Worm (Caenorhabditis elegans) whole organism, L4 larva: ENCODE results near the gene T21B10.4.

Experiments used
- F37D6.2 ChIP-seq: sonication (generic microtip); optimal IDR thresholded peaks from 2 replicates; lab custom pipeline; 2016; ENCODE audit warnings: mild to moderate bottlenecking, missing genetic modification characterization, missing compliant biosample characterization
- F44E2.7 ChIP-seq: fragments of 200-800 bp; sonication (Bioruptor generic); IDR thresholded peaks from 2 replicates; pipeline ENCODE4 v2.1.2; 2022; ENCODE audit warnings: missing genetic modification characterization, missing compliant biosample characterization
- R02D3.7 ChIP-seq: fragments of 150-350 bp; sonication (generic microtip); optimal IDR thresholded peaks from 3 replicates; lab custom pipeline; 2014; ENCODE audit warnings: missing biosample characterization, missing genetic modification characterization
- T26A8.4 ChIP-seq: fragments of 200-800 bp; sonication (Bioruptor generic); IDR thresholded peaks from 2 replicates; pipeline ENCODE4 v1.3.6; 2022; ENCODE audit warnings: missing genetic modification characterization, missing compliant biosample characterization
- Y105C5A.15 ChIP-seq: fragments of 200-800 bp; sonication (Bioruptor generic); IDR thresholded peaks from 2 replicates; pipeline ENCODE4 v1.3.6; 2022; ENCODE audit warnings: missing genetic modification characterization, missing compliant biosample characterization
- aha-1 ChIP-seq: fragments of 150-350 bp; peaks from one replicate; lab custom pipeline; 2014; ENCODE audit warnings: missing biosample characterization, missing genetic modification characterization
- aly-2 ChIP-seq: sonication (generic microtip); optimal IDR thresholded peaks from 2 replicates; lab custom pipeline; 2018; ENCODE audit warnings: missing biosample characterization, missing genetic modification characterization
- ama-1 ChIP-seq: fragments of 150-350 bp; optimal IDR thresholded peaks from 2 replicates; lab custom pipeline; 2014; ENCODE audit warnings: inconsistent platforms, mixed read lengths
- attf-4 ChIP-seq: sonication (generic microtip); optimal IDR thresholded peaks from 3 replicates; lab custom pipeline; 2017; ENCODE audit warnings: missing biosample characterization, missing genetic modification characterization
- ceh-20 ChIP-seq: fragments of 200-800 bp; sonication (Bioruptor generic); IDR thresholded peaks from 2 replicates; pipeline ENCODE4 v1.3.6; 2022; ENCODE audit warnings: missing genetic modification reagents, missing genetic modification characterization, missing compliant biosample characterization
- cey-2 ChIP-seq: sonication (generic microtip); optimal IDR thresholded peaks from 3 replicates; lab custom pipeline; 2017; ENCODE audit warnings: missing genetic modification characterization, mild to moderate bottlenecking, missing compliant biosample characterization, antibody characterized with exemption, borderline replicate concordance; ENCODE audit not compliant: insufficient read depth
- ctbp-1 ChIP-seq: fragments of 200-800 bp; sonication (Bioruptor generic); IDR thresholded peaks from 2 replicates; pipeline ENCODE4 v1.3.6; 2022; ENCODE audit warnings: missing genetic modification reagents, missing genetic modification characterization, missing compliant biosample characterization
- dmd-9 ChIP-seq: fragments of 200-800 bp; sonication (Bioruptor generic); IDR thresholded peaks from 2 replicates; pipeline ENCODE4 v1.3.6; 2022; ENCODE audit warnings: missing genetic modification reagents, missing genetic modification characterization, missing compliant biosample characterization
- dpl-1 ChIP-seq: fragments of 150-350 bp; optimal IDR thresholded peaks from 2 replicates; lab custom pipeline; 2014; ENCODE audit warnings: missing biosample characterization, missing genetic modification reagents, missing genetic modification characterization
- duxl-1 ChIP-seq: sonication (generic microtip); optimal IDR thresholded peaks from 2 replicates; lab custom pipeline; 2016; ENCODE audit warnings: mild to moderate bottlenecking, missing genetic modification characterization, moderate library complexity, missing compliant biosample characterization; ENCODE audit not compliant: poor library complexity
- dve-1 ChIP-seq: sonication (generic microtip); optimal IDR thresholded peaks from 2 replicates; lab custom pipeline; 2017; ENCODE audit warnings: antibody characterized with exemption, mild to moderate bottlenecking, missing genetic modification characterization, missing compliant biosample characterization; ENCODE audit not compliant: insufficient read depth
- egl-27 ChIP-seq: sonication (generic microtip); optimal IDR thresholded peaks from 3 replicates; lab custom pipeline; 2017; ENCODE audit warnings: missing biosample characterization, missing genetic modification reagents, missing genetic modification characterization
- gei-8 ChIP-seq: fragments of 200-800 bp; sonication (Bioruptor generic); optimal IDR thresholded peaks from 2 replicates; lab custom pipeline; 2018; ENCODE audit warnings: mild to moderate bottlenecking, missing genetic modification characterization, missing compliant biosample characterization
- hif-1 ChIP-seq, 2 experiments: sonication (generic microtip); optimal IDR thresholded peaks; 2 replicates each; lab custom pipeline; 2016 to 2017; ENCODE audit warnings: missing compliant biosample characterization in 2 of 2, missing genetic modification characterization in 2 of 2, missing genetic modification reagents in 2 of 2, missing genotype in 2 of 2, mild to moderate bottlenecking in 1 of 2
- lin-1 ChIP-seq: fragments of 200-800 bp; sonication (Bioruptor generic); IDR thresholded peaks from 2 replicates; pipeline ENCODE4 v1.3.6; 2022; ENCODE audit warnings: missing genetic modification reagents, missing genetic modification characterization, missing compliant biosample characterization
- lin-15B ChIP-seq: fragments of 150-350 bp; sonication (generic microtip); optimal IDR thresholded peaks from 3 replicates; lab custom pipeline; 2014; ENCODE audit warnings: missing biosample characterization, missing genetic modification characterization
- lin-39 ChIP-seq: fragments of 150-350 bp; optimal IDR thresholded peaks from 2 replicates; lab custom pipeline; 2014; ENCODE audit warnings: missing biosample characterization, missing genetic modification reagents, missing genetic modification characterization
- madf-5 ChIP-seq, 2 experiments: fragments of 200-800 bp; sonication (Bioruptor generic); IDR thresholded peaks; 2 replicates each; pipeline ENCODE4 v1.3.6; 2022; ENCODE audit warnings: missing compliant biosample characterization in 2 of 2, missing genetic modification characterization in 2 of 2
- mdl-1 ChIP-seq, 2 experiments: fragments of 150-350 bp in 1 of 2; sonication (generic microtip) in 1 of 2; optimal IDR thresholded peaks; 2 replicates each; lab custom pipeline; 2014 to 2017; ENCODE audit warnings: missing biosample characterization in 2 of 2, missing genetic modification characterization in 2 of 2
- mxl-2 ChIP-seq: fragments of 200-800 bp; sonication (Bioruptor generic); conservative IDR thresholded peaks from 2 replicates; pipeline ENCODE4 v1.3.6; 2022; ENCODE audit warnings: missing genetic modification reagents, missing genetic modification characterization, missing compliant biosample characterization
- nhr-11 ChIP-seq: fragments of 150-350 bp; optimal IDR thresholded peaks from 2 replicates; lab custom pipeline; 2014; ENCODE audit warnings: missing biosample characterization, missing genetic modification characterization
- nhr-111 ChIP-seq: fragments of 200-800 bp; sonication (Bioruptor generic); optimal IDR thresholded peaks from 2 replicates; lab custom pipeline; 2018; ENCODE audit warnings: mild to moderate bottlenecking, missing genetic modification characterization, missing compliant biosample characterization
- nhr-237 ChIP-seq: sonication (generic microtip); optimal IDR thresholded peaks from 2 replicates; lab custom pipeline; 2017; ENCODE audit warnings: missing biosample characterization, missing genetic modification characterization
- nhr-25 ChIP-seq: sonication (generic microtip); optimal IDR thresholded peaks from 2 replicates; lab custom pipeline; 2017; ENCODE audit warnings: missing genetic modification characterization, mild to moderate bottlenecking, missing compliant biosample characterization, antibody characterized with exemption, moderate library complexity, borderline replicate concordance; ENCODE audit not compliant: insufficient read depth
- nhr-28 ChIP-seq: fragments of 150-350 bp; optimal IDR thresholded peaks from 2 replicates; lab custom pipeline; 2014; ENCODE audit warnings: missing biosample characterization, missing genetic modification characterization
- nhr-41 ChIP-seq: fragments of 200-800 bp; sonication (Bioruptor generic); IDR thresholded peaks from 2 replicates; pipeline ENCODE4 v1.3.6; 2022; ENCODE audit warnings: missing genetic modification reagents, missing genetic modification characterization, missing compliant biosample characterization
- nhr-42 ChIP-seq: fragments of 200-800 bp; sonication (Bioruptor generic); IDR thresholded peaks from 2 replicates; pipeline ENCODE4 v1.3.6; 2022; ENCODE audit warnings: missing genetic modification characterization, missing compliant biosample characterization
- nhr-48 ChIP-seq: sonication (generic microtip); optimal IDR thresholded peaks from 2 replicates; lab custom pipeline; 2016; ENCODE audit warnings: mild to moderate bottlenecking, missing genetic modification characterization, missing compliant biosample characterization
- nhr-76 ChIP-seq: fragments of 150-350 bp; optimal IDR thresholded peaks from 2 replicates; lab custom pipeline; 2014; ENCODE audit warnings: missing biosample characterization, missing genetic modification characterization
- php-3 ChIP-seq: fragments of 200-800 bp; sonication (Bioruptor generic); IDR thresholded peaks from 2 replicates; pipeline ENCODE4 v1.3.6; 2022; ENCODE audit warnings: missing genetic modification reagents, missing genetic modification characterization, missing compliant biosample characterization
- set-16 ChIP-seq: fragments of 200-800 bp; sonication (Bioruptor generic); IDR thresholded peaks from 2 replicates; pipeline ENCODE4 v1.3.6; 2022; ENCODE audit warnings: missing genetic modification reagents, missing genetic modification characterization, missing compliant biosample characterization
- snpc-1.2 ChIP-seq: fragments of 200-800 bp; sonication (Bioruptor generic); IDR thresholded peaks from 2 replicates; pipeline ENCODE4 v1.3.6; 2022; ENCODE audit warnings: missing genetic modification reagents, missing genetic modification characterization, missing compliant biosample characterization
- snpc-4 ChIP-seq: fragments of 150-350 bp; optimal IDR thresholded peaks from 2 replicates; lab custom pipeline; 2014; ENCODE audit warnings: missing biosample characterization, missing genetic modification characterization
- tra-1 ChIP-seq: fragments of 200-800 bp; sonication (Bioruptor generic); IDR thresholded peaks from 2 replicates; pipeline ENCODE4 v1.3.6; 2022; ENCODE audit warnings: missing genetic modification reagents, missing genetic modification characterization, missing compliant biosample characterization
- unc-130 ChIP-seq: sonication (generic microtip); optimal IDR thresholded peaks from 2 replicates; lab custom pipeline; 2016; ENCODE audit warnings: missing genetic modification reagents, missing genetic modification characterization, missing compliant biosample characterization
- unc-62 ChIP-seq, 3 experiments: fragments of 150-350 bp in 1 of 3; sonication (generic microtip); optimal IDR thresholded peaks in 2 of 3; peaks in 1 of 3; 1 replicate in 1 of 3; 2 replicates in 2 of 3; lab custom pipeline; 2014 to 2017; ENCODE audit warnings: missing biosample characterization in 3 of 3, missing genetic modification characterization in 3 of 3, missing genetic modification reagents in 3 of 3, missing genotype in 1 of 3
- zfp-2 ChIP-seq: sonication (generic microtip); optimal IDR thresholded peaks from 2 replicates; lab custom pipeline; 2016; ENCODE audit warnings: mild to moderate bottlenecking, missing genetic modification characterization, missing compliant biosample characterization
- zfp-3 ChIP-seq: fragments of 200-800 bp; sonication (Bioruptor generic); conservative IDR thresholded peaks from 2 replicates; pipeline ENCODE4 v1.3.6; 2022; ENCODE audit warnings: missing genetic modification reagents, missing genetic modification characterization, missing compliant biosample characterization
- zip-11 ChIP-seq: fragments of 200-800 bp; sonication (Bioruptor generic); IDR thresholded peaks from 2 replicates; pipeline ENCODE4 v1.3.6; 2022; ENCODE audit warnings: missing genetic modification characterization, missing compliant biosample characterization
- zip-2 ChIP-seq: fragments of 150-350 bp; optimal IDR thresholded peaks from 2 replicates; lab custom pipeline; 2014; ENCODE audit warnings: missing biosample characterization, missing genetic modification characterization

The T21B10.4 gene

DNA sequence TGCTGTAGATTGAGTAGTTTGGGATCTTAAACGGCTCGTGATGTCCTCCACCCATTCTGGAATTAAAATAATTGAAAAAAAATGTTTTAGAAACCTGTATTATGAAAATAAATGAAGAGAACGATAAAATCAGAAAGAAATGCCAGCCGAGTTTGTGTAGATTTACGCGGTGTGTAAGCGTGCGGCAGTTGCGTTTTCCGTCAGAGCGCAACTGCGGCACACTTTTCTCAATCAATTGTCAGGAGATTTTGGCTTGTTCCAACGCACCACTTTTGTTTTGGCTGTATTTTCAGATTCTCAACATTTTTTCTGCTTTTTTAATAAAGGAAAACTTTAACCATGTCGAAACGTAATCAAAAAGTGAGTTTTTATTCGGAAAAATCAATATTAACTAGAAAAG is 24.1 kb downstream of the T21B10.4 start, which contains the start of the genes ndub-3 and C18E9.2 (continued):
- TF ChIP-seq attf-4 (tag; lab: Kevin White, UChicago) (no peak), nhr-237 (tag; lab: Kevin White, UChicago) (no peak), unc-62 (GFP tag; optimal IDR thresholded peaks at IDR 0.05 in 1 of 2; lab: Kevin White, UChicago) (peak in 1 of 2 experiments; percentile 87), unc-62 (tag; optimal IDR thresholded peaks at IDR 0.05; lab: Kevin White, UChicago) (no peak)

- no peak for TF ChIP-seq attf-4 (tag; lab: Kevin White, UChicago)
- TF ChIP-seq zip-11 (GFP tag; lab: Robert Waterston, UW): no peak
- TF ChIP-seq dpl-1 (GFP tag; lab: Kevin White, UChicago): peak; percentile 96
- peak; percentile 40; the same call in 1 of the 2 replicates for TF ChIP-seq set-16
- no peak for TF ChIP-seq aha-1 (tag; lab: Kevin White, UChicago)
- TF ChIP-seq F44E2.7 (GFP tag; lab: Robert Waterston, UW): no peak
- TF ChIP-seq nhr-25 (tag; lab: Kevin White, UChicago): no peak
- TF ChIP-seq nhr-41: no peak
- no peak for TF ChIP-seq dmd-9 (GFP tag; lab: Robert Waterston, UW)
- no peak for TF ChIP-seq tra-1 (GFP tag; lab: Robert Waterston, UW)
- no peak for TF ChIP-seq snpc-4 (tag; lab: Kevin White, UChicago)
- no peak for TF ChIP-seq php-3 (GFP tag; lab: Robert Waterston, UW)
- no peak for TF ChIP-seq aly-2 (tag; lab: Kevin White, UChicago)
- no peak for TF ChIP-seq mxl-2 (GFP tag; lab: Robert Waterston, UW)
- peak in 1 of 2 experiments; percentile 60 for TF ChIP-seq hif-1 (tag; optimal IDR thresholded peaks at IDR 0.05; lab: Kevin White, UChicago)
- no peak for TF ChIP-seq nhr-111
- TF ChIP-seq cey-2 (tag; lab: Kevin White, UChicago): no peak
- no peak for TF ChIP-seq egl-27
- TF ChIP-seq nhr-76 (tag; lab: Kevin White, UChicago): no peak
- peak; percentile 61; the same call in 1 of the 2 replicates for TF ChIP-seq T26A8.4 (GFP tag; lab: Robert Waterston, UW)
- no peak for TF ChIP-seq R02D3.7
- no peak for TF ChIP-seq zfp-2 (tag; lab: Kevin White, UChicago)
- no peak for TF ChIP-seq zip-2 (tag; lab: Kevin White, UChicago)
- no peak for TF ChIP-seq lin-1 (GFP tag; lab: Robert Waterston, UW)
- peak; percentile 41 for TF ChIP-seq nhr-11 (tag; lab: Kevin White, UChicago)
- TF ChIP-seq unc-62 (GFP tag; optimal IDR thresholded peaks at IDR 0.05 in 1 of 2; lab: Kevin White, UChicago): peak in 1 of 2 experiments; percentile 68
- TF ChIP-seq unc-62 (tag; optimal IDR thresholded peaks at IDR 0.05; lab: Kevin White, UChicago): no peak
- no peak for TF ChIP-seq Y105C5A.15
- TF ChIP-seq dve-1 (tag; lab: Kevin White, UChicago): peak; percentile 60
- TF ChIP-seq ama-1 (lab: Kevin White, UChicago): no peak
- peak; percentile 65 for TF ChIP-seq F37D6.2 (tag; lab: Kevin White, UChicago)
- TF ChIP-seq duxl-1 (tag; lab: Kevin White, UChicago): no peak
- no peak for TF ChIP-seq madf-5 (GFP tag; IDR thresholded peaks at IDR 0.05; lab: Robert Waterston, UW)
- TF ChIP-seq nhr-48 (tag; lab: Kevin White, UChicago): peak; percentile 14
- TF ChIP-seq lin-39 (tag; lab: Kevin White, UChicago): no peak
- peak in 1 of 2 experiments; percentile 57 for TF ChIP-seq mdl-1 (tag; optimal IDR thresholded peaks at IDR 0.05; lab: Kevin White, UChicago)
- TF ChIP-seq gei-8 (GFP tag; lab: Kevin White, UChicago): no peak
- no peak for TF ChIP-seq snpc-1.2 (GFP tag; lab: Robert Waterston, UW)
- peak; percentile 52; the same call in 1 of the 2 replicates for TF ChIP-seq ctbp-1 (GFP tag; lab: Robert Waterston, UW)
- TF ChIP-seq lin-15B (tag; lab: Kevin White, UChicago): no peak
- TF ChIP-seq nhr-42 (GFP tag; lab: Robert Waterston, UW): peak; percentile 52; the same call in 1 of the 2 replicates
- peak; percentile 48; the same call in 1 of the 2 replicates for TF ChIP-seq ceh-20 (GFP tag; lab: Robert Waterston, UW)
- TF ChIP-seq zfp-3 (GFP tag; lab: Robert Waterston, UW): no peak
- TF ChIP-seq unc-130 (GFP tag; lab: Kevin White, UChicago): peak; percentile 55
- TF ChIP-seq nhr-28 (tag; lab: Kevin White, UChicago): peak; percentile 20
Observed at ce11 chrII:8969251-8970183, 28.8 kb downstream of the T21B10.4 start, which contains the start of the genes szy-20 and C18E9.5. szy-20 (minus strand) TSS chrII:8969333. C18E9.5 (plus strand) TSS chrII:8969980.
